Fruit fly (Drosophila melanogaster): ENCODE results near the gene Ykt6.

Gene Ykt6

DNA sequence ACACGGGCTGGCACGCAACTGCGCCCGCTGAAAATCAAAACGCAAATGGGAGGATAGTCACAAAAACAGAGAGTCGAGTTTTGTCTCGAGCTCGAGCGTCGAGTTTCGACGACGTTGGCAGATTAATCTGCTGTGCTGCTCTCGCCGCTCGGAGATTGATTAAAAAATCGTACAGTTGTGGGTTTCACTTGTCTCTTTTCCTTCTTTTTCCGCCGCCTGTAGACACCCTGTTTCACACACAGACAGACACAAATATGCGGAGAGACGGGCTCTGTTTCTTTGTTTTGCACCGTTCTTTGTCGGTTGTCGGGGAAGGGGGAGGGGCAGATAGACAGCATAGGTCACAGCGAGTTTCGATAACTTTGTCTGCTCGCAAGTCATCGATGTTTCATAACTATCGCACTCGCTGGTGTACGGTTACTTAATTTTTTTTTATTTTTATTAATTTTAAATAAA lies 26.7 kb downstream of the Ykt6 start, which contains the start of gene orion (continued):
- TF ChIP-seq fkh (GFP tag; optimal IDR thresholded peaks at IDR 0.05) (no peak), vri (GFP tag; optimal IDR thresholded peaks at IDR 0.05) (peak; percentile 25), Blimp-1 (GFP tag; optimal IDR thresholded peaks at IDR 0.05) (no peak), Smox (GFP tag; optimal IDR thresholded peaks at IDR 0.05) (no peak), Sox102F (GFP tag; optimal IDR thresholded peaks at IDR 0.05) (no peak), CG16779 (tag; optimal IDR thresholded peaks at IDR 0.05) (peak; percentile 83), CG6808 (GFP tag; optimal IDR thresholded peaks at IDR 0.05) (peak; percentile 83), net (GFP tag; optimal IDR thresholded peaks at IDR 0.05) (no peak), svp (GFP tag) (peak; percentile 99), CG4318 (GFP tag; optimal IDR thresholded peaks at IDR 0.05) (no peak), Hr4 (GFP tag; optimal IDR thresholded peaks at IDR 0.05) (no peak), Eip78C (GFP tag) (peak; percentile 84), Sox14 (GFP tag; optimal IDR thresholded peaks at IDR 0.05) (peak; percentile 92), CG6276 (GFP tag; optimal IDR thresholded peaks at IDR 0.05) (no peak), CG6854 (GFP tag; optimal IDR thresholded peaks at IDR 0.05) (no peak), CG9139 (GFP tag; optimal IDR thresholded peaks at IDR 0.05) (peak; percentile 88), CG11902 (GFP tag; optimal IDR thresholded peaks at IDR 0.05) (no peak), CG8632 (GFP tag; optimal IDR thresholded peaks at IDR 0.05) (peak; percentile 31), CG15336 (GFP tag; IDR thresholded peaks at IDR 0.05) (peak; percentile 59; the same call in 1 of the 2 replicates), topi (GFP tag; optimal IDR thresholded peaks at IDR 0.05) (peak; percentile 29), acj6 (GFP tag; optimal IDR thresholded peaks at IDR 0.05) (no peak), Hr38 (GFP tag; optimal IDR thresholded peaks at IDR 0.05) (no peak), CG1621 (tag; optimal IDR thresholded peaks at IDR 0.05) (peak; percentile 87), fd59A (GFP tag; optimal IDR thresholded peaks at IDR 0.05) (peak; percentile 32), Eip75B (GFP tag; optimal IDR thresholded peaks at IDR 0.05) (no peak), fd85E (GFP tag; optimal IDR thresholded peaks at IDR 0.05) (no peak), Sox15 (GFP tag; optimal IDR thresholded peaks at IDR 0.05) (no peak), ss (GFP tag; optimal IDR thresholded peaks at IDR 0.05) (peak; percentile 93 to 94), CG31627 (GFP tag; optimal IDR thresholded peaks at IDR 0.05) (no peak), CG3032 (tag; optimal IDR thresholded peaks at IDR 0.05) (peak; percentile 64), Eip93F (GFP tag; optimal IDR thresholded peaks at IDR 0.05) (no peak), CG7368 (GFP tag; optimal IDR thresholded peaks at IDR 0.05) (peak; percentile 9), Hr39 (GFP tag; optimal IDR thresholded peaks at IDR 0.05) (no peak), CG11294 (GFP tag; IDR thresholded peaks at IDR 0.05) (no peak), CG3919 (GFP tag; optimal IDR thresholded peaks at IDR 0.05) (no peak), salr (GFP tag; optimal IDR thresholded peaks at IDR 0.05) (peak in 1 of 2 experiments; percentile 58), CG32006 (GFP tag; optimal IDR thresholded peaks at IDR 0.05) (no peak), Lpt (GFP tag; optimal IDR thresholded peaks at IDR 0.05) (peak; percentile 59), achi (GFP tag; optimal IDR thresholded peaks at IDR 0.05) (peak; percentile 47), CG6163 (GFP tag; IDR thresholded peaks at IDR 0.05) (peak; percentile 86), cyc (GFP tag; optimal IDR thresholded peaks at IDR 0.05) (no peak), eg (GFP tag; IDR thresholded peaks at IDR 0.05) (peak; percentile 81)

- TF ChIP-seq cyc (GFP tag; optimal IDR thresholded peaks at IDR 0.05): no peak
- TF ChIP-seq CG31627 (GFP tag; optimal IDR thresholded peaks at IDR 0.05): no peak
- TF ChIP-seq CG1621 (tag; optimal IDR thresholded peaks at IDR 0.05): no peak
- TF ChIP-seq acj6 (GFP tag; optimal IDR thresholded peaks at IDR 0.05): no peak
- no peak for TF ChIP-seq CG10669 (GFP tag; optimal IDR thresholded peaks at IDR 0.05)
- no peak for TF ChIP-seq dac (GFP tag; optimal IDR thresholded peaks at IDR 0.05)
- no peak for TF ChIP-seq Ets21C (GFP tag; optimal IDR thresholded peaks at IDR 0.05)
- TF ChIP-seq dsx (GFP tag; optimal IDR thresholded peaks at IDR 0.05; ENCODE audit: poor library complexity, severe bottlenecking): no peak
- TF ChIP-seq esn (GFP tag; optimal IDR thresholded peaks at IDR 0.05): no peak
- no peak for TF ChIP-seq net (GFP tag; optimal IDR thresholded peaks at IDR 0.05)
- TF ChIP-seq Blimp-1 (GFP tag; optimal IDR thresholded peaks at IDR 0.05): no peak
- no peak for TF ChIP-seq vri (GFP tag; optimal IDR thresholded peaks at IDR 0.05)
- no peak for TF ChIP-seq Hr38 (GFP tag; optimal IDR thresholded peaks at IDR 0.05)
- no peak for TF ChIP-seq Sox14 (GFP tag; optimal IDR thresholded peaks at IDR 0.05)
- no peak for TF ChIP-seq pdm3 (GFP tag; optimal IDR thresholded peaks at IDR 0.05)
- TF ChIP-seq Met (GFP tag; optimal IDR thresholded peaks at IDR 0.05): no peak
- TF ChIP-seq CG9139 (GFP tag; optimal IDR thresholded peaks at IDR 0.05): no peak
- TF ChIP-seq Gug (GFP tag; IDR thresholded peaks at IDR 0.05): no peak
These were observed 35.7 kb downstream of the Ykt6 start, which contains the start of the genes CG15332 and CG15330 for dm6 chrX:7955890-7956289. Gene CG15332 (minus strand): TSS chrX:7955990. Gene CG15330 (plus strand): TSS chrX:7956064.

All from whole organism, prepupa.